Worm (Caenorhabditis elegans) whole organism, midembryonic: ENCODE data around the gene gcs-1.

Source experiments
- T22C8.4 ChIP-seq: fragments of 200-800 bp; sonication (Bioruptor generic); IDR thresholded peaks from 2 replicates; pipeline ENCODE4 v1.3.6; 2022; ENCODE audit warnings: missing genetic modification characterization, missing compliant biosample characterization
- cog-1 ChIP-seq: sonication (generic microtip); optimal IDR thresholded peaks from 2 replicates; lab custom pipeline; 2016; ENCODE audit warnings: missing genetic modification characterization, missing compliant biosample characterization
- flt-1 ChIP-seq: fragments of 200-800 bp; sonication (Bioruptor generic); IDR thresholded peaks from 2 replicates; pipeline ENCODE4 v1.3.6; 2022; ENCODE audit warnings: missing genetic modification characterization, missing compliant biosample characterization
- klf-2 ChIP-seq: fragments of 200-800 bp; sonication (Bioruptor generic); conservative IDR thresholded peaks from 2 replicates; pipeline ENCODE4 v1.3.6; 2022; ENCODE audit warnings: missing genetic modification reagents, missing genetic modification characterization, missing compliant biosample characterization
- med-1 ChIP-seq: sonication (generic microtip); optimal IDR thresholded peaks from 2 replicates; lab custom pipeline; 2017; ENCODE audit warnings: missing genetic modification characterization, mild to moderate bottlenecking, missing compliant biosample characterization, antibody characterized with exemption, missing genetic modification reagents; ENCODE audit not compliant: insufficient read depth
- ref-1 ChIP-seq: fragments of 200-800 bp; sonication (Bioruptor generic); conservative IDR thresholded peaks from 2 replicates; pipeline ENCODE4 v1.3.6; 2022; ENCODE audit warnings: missing genetic modification reagents, missing genetic modification characterization, missing compliant biosample characterization
- tab-1 ChIP-seq: fragments of 200-800 bp; sonication (Bioruptor generic); IDR thresholded peaks from 2 replicates; pipeline ENCODE4 v1.3.6; 2022; ENCODE audit warnings: missing genetic modification characterization, missing compliant biosample characterization
- ztf-23 ChIP-seq: fragments of 200-800 bp; sonication (Bioruptor generic); IDR thresholded peaks from 2 replicates; pipeline ENCODE4 v1.3.6; 2022; ENCODE audit warnings: missing genetic modification reagents, missing genetic modification characterization, missing compliant biosample characterization
- ztf-29 ChIP-seq: fragments of 200-800 bp; sonication (Bioruptor generic); IDR thresholded peaks from 2 replicates; pipeline ENCODE4 v1.3.6; 2022; ENCODE audit warnings: missing genetic modification reagents, missing genetic modification characterization, missing compliant biosample characterization

The gcs-1 gene

DNA sequence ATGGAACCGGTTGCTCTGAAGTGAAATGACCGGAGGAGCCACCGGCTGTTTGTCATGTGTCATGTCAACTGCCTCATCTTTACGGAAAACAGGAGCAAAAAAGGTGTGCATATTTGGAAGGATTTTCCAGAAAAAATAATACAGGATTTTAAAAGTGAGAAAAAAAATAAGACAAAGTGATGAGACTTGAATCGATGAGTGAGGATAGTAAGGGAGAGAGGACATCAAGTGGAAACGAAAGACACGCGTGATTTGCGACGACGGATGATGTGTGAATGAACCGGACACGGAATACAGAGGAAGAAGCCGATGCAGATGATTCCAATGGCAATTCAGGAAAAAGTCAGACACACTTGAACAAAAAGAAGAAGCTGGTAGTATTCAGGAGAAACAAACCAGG is 13.8 kb downstream of the gcs-1 start:
- no peak for TF ChIP-seq ztf-29 (GFP tag; lab: Robert Waterston, UW)
- no peak for TF ChIP-seq cog-1 (tag; lab: Kevin White, UChicago)
- no peak for TF ChIP-seq tab-1 (GFP tag; lab: Robert Waterston, UW)
- TF ChIP-seq ztf-23 (GFP tag; lab: Robert Waterston, UW) = no peak
- TF ChIP-seq med-1 (GFP tag; lab: Kevin White, UChicago) = no peak
- TF ChIP-seq flt-1 (GFP tag; lab: Robert Waterston, UW) = no peak
- no peak for TF ChIP-seq T22C8.4
- TF ChIP-seq klf-2 (GFP tag; lab: Robert Waterston, UW) = no peak
- no peak for TF ChIP-seq ref-1 (GFP tag; lab: Robert Waterston, UW)

- TF ChIP-seq ref-1 (GFP tag; lab: Robert Waterston, UW) (no peak), ztf-23 (GFP tag; lab: Robert Waterston, UW) (no peak), cog-1 (tag; lab: Kevin White, UChicago) (no peak), klf-2 (GFP tag; lab: Robert Waterston, UW) (no peak), tab-1 (GFP tag; lab: Robert Waterston, UW) (no peak), flt-1 (GFP tag; lab: Robert Waterston, UW) (no peak), T22C8.4 (no peak), ztf-29 (GFP tag; lab: Robert Waterston, UW) (no peak), med-1 (GFP tag; lab: Kevin White, UChicago) (no peak)
Measured at ce11 chrII:9021625-9022024, 16.5 kb downstream of the gcs-1 start.

- TF ChIP-seq ztf-23 (GFP tag; lab: Robert Waterston, UW) (no peak), flt-1 (GFP tag; lab: Robert Waterston, UW) (no peak), ref-1 (GFP tag; lab: Robert Waterston, UW) (no peak), klf-2 (GFP tag; lab: Robert Waterston, UW) (no peak), tab-1 (GFP tag; lab: Robert Waterston, UW) (no peak), ztf-29 (GFP tag; lab: Robert Waterston, UW) (no peak)
Measured at ce11 chrII:9019704-9020103, 18.4 kb downstream of the gcs-1 start, which contains the start of gene dep-1. Gene dep-1, minus strand, starts transcription at chrII:9019798.

ce11 chrII:9017628-9018027 is 20.5 kb downstream of the gcs-1 start:
- TF ChIP-seq flt-1 (GFP tag; lab: Robert Waterston, UW) = no peak
- TF ChIP-seq cog-1 (tag; lab: Kevin White, UChicago) = no peak
- no peak for TF ChIP-seq ztf-23 (GFP tag; lab: Robert Waterston, UW)
- no peak for TF ChIP-seq tab-1 (GFP tag; lab: Robert Waterston, UW)
- TF ChIP-seq ztf-29 (GFP tag; lab: Robert Waterston, UW) = no peak
- no peak for TF ChIP-seq ref-1 (GFP tag; lab: Robert Waterston, UW)
- no peak for TF ChIP-seq med-1 (GFP tag; lab: Kevin White, UChicago)
- no peak for TF ChIP-seq T22C8.4

DNA sequence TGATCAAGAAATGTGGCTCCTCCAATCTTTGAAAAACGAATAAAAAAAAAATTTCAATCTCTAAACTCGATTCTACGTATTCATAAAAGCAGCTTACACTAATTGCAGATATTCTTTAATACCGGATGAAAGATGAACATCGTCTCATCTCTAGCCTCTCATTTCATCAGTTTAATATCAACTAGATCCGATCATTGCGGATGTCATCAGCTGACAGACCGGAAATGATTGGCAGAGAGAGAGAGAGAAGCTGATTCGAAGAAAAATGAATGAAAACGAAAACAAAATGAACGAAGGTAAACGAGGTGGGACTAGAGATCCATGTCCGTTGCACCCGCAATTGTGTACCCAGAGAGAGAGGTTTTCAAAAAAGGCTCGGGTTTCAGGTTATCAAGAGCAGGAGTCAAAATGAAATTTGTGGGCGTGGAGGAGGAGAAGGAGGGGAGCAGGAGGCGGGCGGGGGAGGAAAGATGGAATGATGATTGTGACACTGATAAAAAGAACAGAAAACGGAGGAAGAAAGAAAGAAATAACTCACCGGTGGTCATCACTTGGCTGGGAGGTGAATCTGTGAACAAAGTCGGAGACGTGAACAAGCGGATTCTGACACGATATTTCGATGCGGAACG is 23.1 kb downstream of the gcs-1 start:
- TF ChIP-seq cog-1 (tag; lab: Kevin White, UChicago) (no peak), klf-2 (GFP tag; lab: Robert Waterston, UW) (no peak), ztf-29 (GFP tag; lab: Robert Waterston, UW) (no peak), ref-1 (GFP tag; lab: Robert Waterston, UW) (no peak), T22C8.4 (no peak), flt-1 (GFP tag; lab: Robert Waterston, UW) (no peak), med-1 (GFP tag; lab: Kevin White, UChicago) (no peak), tab-1 (GFP tag; lab: Robert Waterston, UW) (no peak)

DNA sequence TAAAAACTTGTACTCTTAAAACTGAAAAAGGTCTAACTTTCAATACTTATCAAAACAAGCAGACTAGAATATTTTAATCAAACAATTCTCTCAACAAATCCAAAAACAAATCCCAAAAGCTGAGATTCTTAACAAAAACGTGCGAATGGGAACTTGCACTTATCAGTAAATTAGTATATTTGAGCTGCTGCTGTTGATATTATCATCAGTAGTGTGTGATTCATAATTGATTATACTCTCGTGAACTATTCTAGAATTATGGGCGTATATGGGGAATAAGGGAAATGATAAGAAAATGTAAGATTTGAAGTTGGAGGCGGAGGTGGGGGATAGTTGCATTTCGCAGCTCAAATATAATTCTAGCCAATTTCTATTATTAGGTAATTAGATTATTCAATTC is 23.9 kb downstream of the gcs-1 start:
- no peak for TF ChIP-seq ref-1 (GFP tag; lab: Robert Waterston, UW)
- no peak for TF ChIP-seq T22C8.4
- no peak for TF ChIP-seq ztf-29 (GFP tag; lab: Robert Waterston, UW)
- no peak for TF ChIP-seq cog-1 (tag; lab: Kevin White, UChicago)
- TF ChIP-seq med-1 (GFP tag; lab: Kevin White, UChicago) = no peak

- TF ChIP-seq klf-2 (GFP tag; lab: Robert Waterston, UW) = no peak
- TF ChIP-seq ztf-23 (GFP tag; lab: Robert Waterston, UW) = 0 out of 2 replicates have a peak, but pooled peaks have one; percentile 34
- no peak for TF ChIP-seq ztf-29 (GFP tag; lab: Robert Waterston, UW)
Measured at ce11 chrII:9013341-9013740, 24.8 kb downstream of the gcs-1 start.

ce11 chrII:9010708-9011107 is 27.4 kb downstream of the gcs-1 start:
- TF ChIP-seq flt-1 (GFP tag; lab: Robert Waterston, UW) = no peak
- TF ChIP-seq cog-1 (tag; lab: Kevin White, UChicago) = no peak
- TF ChIP-seq ztf-29 (GFP tag; lab: Robert Waterston, UW) = no peak
- no peak for TF ChIP-seq tab-1 (GFP tag; lab: Robert Waterston, UW)
- no peak for TF ChIP-seq T22C8.4
- no peak for TF ChIP-seq med-1 (GFP tag; lab: Kevin White, UChicago)
- TF ChIP-seq ztf-23 (GFP tag; lab: Robert Waterston, UW) = no peak
- no peak for TF ChIP-seq klf-2 (GFP tag; lab: Robert Waterston, UW)
- TF ChIP-seq ref-1 (GFP tag; lab: Robert Waterston, UW) = no peak

DNA sequence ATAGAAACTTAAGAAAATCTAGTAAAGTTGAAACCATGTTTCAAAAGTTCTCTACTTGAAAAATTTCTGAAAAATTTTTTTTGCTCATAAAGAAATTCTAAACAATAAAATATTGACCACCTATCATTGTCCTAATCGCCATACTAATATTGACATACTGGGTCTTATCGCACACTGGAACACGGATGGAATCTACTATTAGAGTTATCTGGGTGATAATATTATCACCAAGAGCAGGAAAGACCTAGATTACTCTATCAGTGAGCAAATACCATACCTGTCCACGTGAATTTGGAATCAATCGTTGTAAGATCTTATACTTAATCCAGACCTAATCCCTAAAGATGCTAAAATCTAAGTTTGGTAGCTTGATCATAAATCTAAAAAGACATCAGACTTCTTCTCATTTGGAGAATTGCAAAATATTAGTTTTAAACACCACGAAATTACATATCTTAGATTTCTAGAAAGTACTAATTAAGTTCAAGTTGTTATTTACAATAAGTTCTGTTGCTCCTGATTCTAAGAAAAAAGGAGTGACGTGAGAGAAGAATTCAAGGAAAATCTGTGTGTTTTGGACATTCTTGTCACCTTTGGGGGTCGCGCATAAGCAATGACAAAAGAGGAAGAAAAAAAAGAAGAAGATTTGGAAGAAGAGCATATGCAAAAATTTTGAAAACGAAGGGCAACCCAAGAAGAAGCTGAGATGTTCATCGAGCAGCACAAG is 28.0 kb downstream of the gcs-1 start:
- TF ChIP-seq cog-1 (tag; lab: Kevin White, UChicago) (no peak), ztf-23 (GFP tag; lab: Robert Waterston, UW) (no peak)
